Worm (Caenorhabditis elegans) whole organism, mixed stage, embryonic: ENCODE data around the gene tag-151.

ENCODE experiments used
- blmp-1 ChIP-seq: fragments of 150-350 bp; optimal IDR thresholded peaks from 2 replicates; lab custom pipeline; 2014; ENCODE audit warnings: missing biosample characterization, missing genetic modification characterization
- cnd-1 ChIP-seq: fragments of 200-800 bp; sonication (Bioruptor generic); optimal IDR thresholded peaks from 2 replicates; lab custom pipeline; 2018; ENCODE audit warnings: mild to moderate bottlenecking, missing genetic modification characterization, missing compliant biosample characterization
- pha-4 ChIP-seq: fragments of 150-350 bp; optimal IDR thresholded peaks from 2 replicates; lab custom pipeline; 2018; ENCODE audit warnings: missing biosample characterization, missing genetic modification reagents, missing genetic modification characterization
- snpc-4 ChIP-seq: fragments of 150-350 bp; optimal IDR thresholded peaks from 2 replicates; lab custom pipeline; 2014; ENCODE audit warnings: missing biosample characterization, missing genetic modification characterization
- unc-62 ChIP-seq: fragments of 150-350 bp; optimal IDR thresholded peaks from 2 replicates; lab custom pipeline; 2014; ENCODE audit warnings: missing biosample characterization, missing genetic modification reagents, missing genetic modification characterization

ce11 chrII:4734477-4734876, 24.4 kb downstream of the tag-151 start:
- no peak for TF ChIP-seq cnd-1 (tag; lab: Kevin White, UChicago)
- TF ChIP-seq blmp-1 (tag; lab: Kevin White, UChicago): peak; percentile 84
- TF ChIP-seq snpc-4 (tag; lab: Kevin White, UChicago): no peak
- no peak for TF ChIP-seq pha-4
- no peak for TF ChIP-seq unc-62 (GFP tag; lab: Kevin White, UChicago)
